Fruit fly (Drosophila melanogaster) whole organism, embryonic: ENCODE data around the gene CG15047.

ENCODE experiments used
- CG31365 ChIP-seq: fragments of 200-800 bp; sonication (Bioruptor generic); optimal IDR thresholded peaks from 2 replicates; lab custom pipeline; 2018; ENCODE audit warnings: missing biosample characterization, mild to moderate bottlenecking, missing genetic modification characterization
- Chrac-16 ChIP-seq: fragments of 200-800 bp; sonication (Bioruptor generic); optimal IDR thresholded peaks from 3 replicates; lab custom pipeline; 2016; ENCODE audit warnings: missing biosample characterization, missing genetic modification characterization
- E2f2 ChIP-seq: fragments of 200-800 bp; sonication (Bioruptor generic); IDR thresholded peaks from 2 replicates; pipeline ENCODE4 v1.3.6; 2022; ENCODE audit warnings: missing biosample characterization, missing genetic modification characterization
- ERR ChIP-seq: fragments of 200-800 bp; sonication (Bioruptor generic); optimal IDR thresholded peaks from 2 replicates; lab custom pipeline; 2016; ENCODE audit warnings: missing biosample characterization, missing genetic modification characterization
- HLHmδ ChIP-seq: fragments of 200-800 bp; sonication (Bioruptor generic); optimal IDR thresholded peaks from 2 replicates; lab custom pipeline; 2018; ENCODE audit warnings: missing biosample characterization, mild to moderate bottlenecking, missing genetic modification characterization, moderate library complexity
- az2 ChIP-seq: fragments of 200-800 bp; sonication (Bioruptor generic); optimal IDR thresholded peaks from 3 replicates; lab custom pipeline; 2016; ENCODE audit warnings: missing biosample characterization, missing genetic modification characterization
- slou ChIP-seq: fragments of 200-800 bp; sonication (Bioruptor generic); optimal IDR thresholded peaks from 3 replicates; lab custom pipeline; 2016; ENCODE audit warnings: missing biosample characterization, missing genetic modification characterization
- wdn ChIP-seq: fragments of 200-800 bp; sonication (Bioruptor generic); IDR thresholded peaks from 2 replicates; pipeline ENCODE4 v1.3.6; 2022; ENCODE audit warnings: missing biosample characterization, missing genetic modification characterization

DNA sequence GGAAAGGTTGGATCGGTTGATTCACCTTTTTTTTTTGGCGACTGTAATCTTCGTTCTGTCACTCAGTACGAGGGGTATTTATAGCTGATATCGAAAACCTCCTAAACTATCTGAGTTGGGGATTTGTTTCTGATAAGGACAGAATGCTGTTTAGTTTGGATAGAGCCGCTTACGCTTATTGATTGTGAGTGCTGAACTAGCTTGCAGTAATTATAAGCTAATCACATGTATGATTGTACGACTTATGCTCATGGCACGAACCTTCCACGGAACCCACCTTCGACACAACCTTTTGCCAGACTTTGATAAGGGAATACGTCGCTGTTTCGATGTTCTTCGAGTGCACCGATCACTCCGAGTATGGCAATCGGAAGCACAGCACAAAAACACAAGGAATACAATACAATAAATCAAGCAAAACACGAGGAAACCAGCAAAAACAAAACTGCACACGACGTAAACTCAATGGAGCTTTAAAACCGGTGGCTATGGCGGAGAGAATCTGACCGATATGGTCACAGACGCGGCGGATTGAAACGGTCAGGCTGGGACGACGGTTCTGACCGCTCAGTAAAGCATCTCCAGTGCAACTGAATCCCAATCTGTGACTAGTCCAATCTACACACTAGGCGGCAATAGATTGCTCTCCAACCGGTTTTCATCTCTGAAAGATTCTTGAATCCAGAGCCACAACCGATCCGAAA, 42.0 kb upstream of the CG15047 start, which contains the start of gene psh:
- TF ChIP-seq CG31365 (tag; lab: Kevin White, UChicago) (no peak), ERR (GFP tag; lab: Kevin White, UChicago) (no peak), slou (no peak), E2f2 (GFP tag; lab: Robert Waterston, UW) (no peak), Chrac-16 (GFP tag; lab: Kevin White, UChicago) (no peak), wdn (no peak), az2 (no peak), HLHmδ (GFP tag; lab: Kevin White, UChicago) (no peak)
